Fruit fly (Drosophila melanogaster) whole organism: ENCODE results near the gene CG46465.

Experiments used
- CG8478 ChIP-seq: fragments of >200 bp; optimal IDR thresholded peaks from 2 replicates; lab custom pipeline; 2018; ENCODE audit warnings: inconsistent platforms
- Dll ChIP-seq: fragments of >200 bp; optimal IDR thresholded peaks from 2 replicates; lab custom pipeline; 2017
- pan ChIP-seq: fragments of >200 bp; optimal IDR thresholded peaks from 2 replicates; lab custom pipeline; 2017
- psq ChIP-seq: fragments of >200 bp; optimal IDR thresholded peaks from 2 replicates; lab custom pipeline; 2017
- usp ChIP-seq: fragments of >200 bp; optimal IDR thresholded peaks from 2 replicates; lab custom pipeline; 2017; ENCODE audit warnings: missing biosample characterization, missing genetic modification characterization, mixed read lengths

dm6 chr2L:18948065-18948723 is 44.1 kb upstream of the CG46465 start:
- TF ChIP-seq usp (GFP tag; lab: Kevin White, UChicago) (no peak), Dll (no peak), psq (no peak), pan (lab: Kevin White, UChicago) (no peak), CG8478 (no peak)
